Worm (Caenorhabditis elegans): ENCODE results near the gene lim-4.

DNA sequence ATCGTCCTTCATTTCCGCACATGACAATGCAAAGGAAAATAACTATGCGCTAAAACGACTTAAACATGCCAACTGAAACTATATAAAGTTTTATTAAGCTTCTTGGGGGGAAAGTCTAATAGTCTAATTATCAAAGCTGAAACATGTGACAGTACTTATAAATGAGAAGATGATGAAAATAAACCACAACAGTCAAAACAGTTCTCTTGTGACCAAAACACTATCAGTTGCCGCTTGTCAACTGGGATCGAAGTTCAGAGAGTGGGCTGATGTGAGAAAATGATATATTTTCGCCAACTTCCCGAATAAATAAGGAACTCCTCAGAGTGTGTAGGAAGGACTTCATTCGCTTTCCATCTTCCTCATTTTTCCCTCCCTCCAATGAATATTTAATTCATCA is 51.3 kb downstream of the lim-4 start:
- TF ChIP-seq B0310.2 (tag; optimal IDR thresholded peaks at IDR 0.05) = no peak
- no peak for TF ChIP-seq ets-7 (tag; optimal IDR thresholded peaks at IDR 0.05)
- no peak for TF ChIP-seq ama-1 (optimal IDR thresholded peaks at IDR 0.05)
- no peak for TF ChIP-seq F13C5.2 (tag; optimal IDR thresholded peaks at IDR 0.05)
- no peak for TF ChIP-seq ceh-36 (tag; optimal IDR thresholded peaks at IDR 0.05)
- TF ChIP-seq sea-1 (GFP tag; conservative IDR thresholded peaks at IDR 0.05) = no peak
- no peak for TF ChIP-seq tbx-11 (GFP tag; IDR thresholded peaks at IDR 0.05)
- TF ChIP-seq hnd-1 (tag; optimal IDR thresholded peaks at IDR 0.05) = no peak
- no peak for TF ChIP-seq pes-1 (GFP tag; IDR thresholded peaks at IDR 0.05)
